Fruit fly (Drosophila melanogaster): ENCODE data around the gene Poxm.

Gene Poxm

DNA sequence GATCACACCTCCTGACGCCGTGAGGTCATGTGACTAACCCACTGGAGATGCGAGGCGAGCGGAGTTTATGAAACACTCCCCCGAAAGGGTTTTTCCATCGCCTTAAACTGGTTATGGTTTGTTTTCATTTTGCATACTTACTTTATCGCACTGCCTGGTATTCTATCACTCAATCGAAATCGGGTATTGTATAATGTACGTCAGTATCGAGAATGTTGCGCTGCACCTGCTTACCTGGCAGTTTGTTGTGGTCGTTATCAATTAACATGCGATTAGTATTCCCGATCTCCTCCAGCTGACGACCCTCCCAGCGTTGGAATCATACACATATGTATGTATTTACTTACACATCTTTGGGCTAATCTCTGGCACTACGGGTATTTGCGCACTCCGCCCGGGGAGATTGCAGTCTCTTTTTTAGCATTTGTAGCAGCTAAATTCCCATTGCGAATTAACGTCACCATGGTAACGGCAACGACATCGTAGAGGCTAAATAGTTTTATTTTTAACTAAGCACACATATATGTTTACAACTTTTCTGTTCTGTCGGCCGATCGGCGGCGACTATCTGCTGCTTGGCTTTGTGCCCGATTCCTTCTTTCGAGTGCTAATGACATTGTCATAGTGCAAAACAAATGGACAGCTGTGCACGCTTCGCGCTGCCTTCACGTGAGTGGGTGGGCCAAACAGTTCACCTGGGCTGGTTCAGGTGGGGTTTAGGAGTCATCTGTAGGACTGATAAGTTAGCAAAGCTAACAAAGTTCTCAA, 19.6 kb upstream of the Poxm start:
- TF ChIP-seq CG8301 (tag; optimal IDR thresholded peaks at IDR 0.05) (no peak), CG12605 (GFP tag; IDR thresholded peaks at IDR 0.05) (no peak; the same call in 1 of the 2 replicates), D1 (tag; optimal IDR thresholded peaks at IDR 0.05) (no peak), CG9948 (tag; optimal IDR thresholded peaks at IDR 0.05) (no peak), CG10348 (GFP tag; IDR thresholded peaks at IDR 0.05) (no peak), Ets98B (GFP tag; IDR thresholded peaks at IDR 0.05) (no peak), CG14655 (GFP tag; optimal IDR thresholded peaks at IDR 0.05) (no peak), CG13204 (GFP tag; optimal IDR thresholded peaks at IDR 0.05) (no peak), CG34367 (tag; optimal IDR thresholded peaks at IDR 0.05) (no peak), EcR (GFP tag; optimal IDR thresholded peaks at IDR 0.05) (no peak), CG32121 (GFP tag; IDR thresholded peaks at IDR 0.05) (no peak; the same call in 1 of the 2 replicates), Pif1A (GFP tag; optimal IDR thresholded peaks at IDR 0.05) (no peak), Pif1B (GFP tag; optimal IDR thresholded peaks at IDR 0.05) (no peak), Snoo (tag; optimal IDR thresholded peaks at IDR 0.05) (no peak), CG4496 (GFP tag; IDR thresholded peaks at IDR 0.05) (no peak), gl (tag; optimal IDR thresholded peaks at IDR 0.05) (no peak), CG8159 (tag; optimal IDR thresholded peaks at IDR 0.05) (no peak), CG17806 (tag; optimal IDR thresholded peaks at IDR 0.05) (no peak), CG15710 (tag; optimal IDR thresholded peaks at IDR 0.05) (no peak), rn (GFP tag; IDR thresholded peaks at IDR 0.05) (no peak)

DNA sequence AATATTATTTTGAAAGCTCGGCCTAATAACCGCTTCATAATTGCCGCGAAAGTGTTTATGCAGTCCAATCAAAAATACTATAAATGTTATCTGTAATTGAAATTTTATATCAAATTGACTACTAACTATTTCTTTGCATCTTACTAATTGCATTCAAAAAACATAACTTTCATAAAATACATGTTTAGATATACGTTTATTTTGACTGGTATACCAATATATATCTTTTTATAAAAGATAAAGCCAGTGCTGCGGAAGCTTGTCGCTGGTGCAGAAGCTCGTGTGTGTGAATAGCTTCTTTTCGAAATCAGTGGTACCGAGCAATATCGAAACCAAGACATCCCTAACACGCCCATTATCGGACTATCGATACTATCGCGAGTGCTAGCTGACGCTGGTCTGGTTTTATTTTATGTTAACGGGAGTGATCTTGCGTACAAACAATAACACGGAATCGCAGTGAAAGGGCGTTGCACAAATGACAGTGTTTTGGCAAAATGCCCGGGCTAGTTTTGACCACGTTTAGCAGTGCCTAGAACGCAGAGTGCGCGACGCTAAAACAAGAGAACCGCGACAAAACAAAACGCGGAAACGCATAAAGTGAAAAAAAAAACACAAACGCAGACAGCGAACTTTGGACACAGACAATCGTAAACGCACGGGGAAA, 16.0 kb upstream of the Poxm start, which contains the start of gene Atg13:
Gene Atg13 (plus strand): TSS at position 367 of the 667 bp plus-strand sequence.
- TF ChIP-seq CG34367 (tag; optimal IDR thresholded peaks at IDR 0.05) (peak; percentile 71), EcR (GFP tag; optimal IDR thresholded peaks at IDR 0.05) (peak; percentile 30), CG13204 (GFP tag; optimal IDR thresholded peaks at IDR 0.05) (no peak), CG32121 (GFP tag; IDR thresholded peaks at IDR 0.05) (peak; percentile 79), CG12605 (GFP tag; IDR thresholded peaks at IDR 0.05) (peak; percentile 87), CG4496 (GFP tag; IDR thresholded peaks at IDR 0.05) (peak; percentile 84), gl (tag; optimal IDR thresholded peaks at IDR 0.05) (peak; percentile 94), CG8301 (tag; optimal IDR thresholded peaks at IDR 0.05) (peak; percentile 83), Pif1A (GFP tag; optimal IDR thresholded peaks at IDR 0.05) (no peak), CG8159 (tag; optimal IDR thresholded peaks at IDR 0.05) (peak; percentile 63), rn (GFP tag; IDR thresholded peaks at IDR 0.05) (no peak), CG10348 (GFP tag; IDR thresholded peaks at IDR 0.05) (no peak), Snoo (tag; optimal IDR thresholded peaks at IDR 0.05) (peak; percentile 50), CG14655 (GFP tag; optimal IDR thresholded peaks at IDR 0.05) (no peak), Ets98B (GFP tag; IDR thresholded peaks at IDR 0.05) (peak; percentile 71), CG15710 (tag; optimal IDR thresholded peaks at IDR 0.05) (peak; percentile 42), CG9948 (tag; optimal IDR thresholded peaks at IDR 0.05) (peak; percentile 2), fd96Ca (GFP tag; IDR thresholded peaks at IDR 0.05) (peak; percentile 66; the same call in 2 of the 3 replicates), D1 (tag; optimal IDR thresholded peaks at IDR 0.05) (no peak), CG17806 (tag; optimal IDR thresholded peaks at IDR 0.05) (peak; percentile 45), Pif1B (GFP tag; optimal IDR thresholded peaks at IDR 0.05) (no peak)

DNA sequence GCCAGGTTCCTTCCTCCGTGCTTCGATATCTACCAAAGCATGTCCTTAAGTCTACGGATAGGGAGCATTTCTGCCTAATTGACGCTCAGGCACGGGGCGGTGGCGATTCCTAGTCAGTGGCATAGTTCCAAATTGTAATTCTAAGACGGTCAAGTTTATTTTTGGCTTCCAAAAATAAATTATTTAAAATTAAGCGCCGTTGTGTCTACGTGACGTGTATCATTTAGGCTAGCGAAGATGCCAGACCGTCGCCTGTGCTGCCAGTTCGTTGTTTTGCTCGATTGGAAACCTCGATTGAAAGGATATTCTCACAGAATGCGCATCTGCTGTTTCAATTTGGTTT, 15.5 kb upstream of the Poxm start:
- TF ChIP-seq CG8301 (tag; optimal IDR thresholded peaks at IDR 0.05): no peak
- no peak for TF ChIP-seq EcR (GFP tag; optimal IDR thresholded peaks at IDR 0.05)
- TF ChIP-seq Pif1A (GFP tag; optimal IDR thresholded peaks at IDR 0.05): no peak
- no peak for TF ChIP-seq Pif1B (GFP tag; optimal IDR thresholded peaks at IDR 0.05)
- TF ChIP-seq rn (GFP tag; IDR thresholded peaks at IDR 0.05): no peak
- no peak for TF ChIP-seq CG4496 (GFP tag; IDR thresholded peaks at IDR 0.05)
- no peak for TF ChIP-seq CG34367 (tag; optimal IDR thresholded peaks at IDR 0.05)
- no peak for TF ChIP-seq gl (tag; optimal IDR thresholded peaks at IDR 0.05)
- TF ChIP-seq CG14655 (GFP tag; optimal IDR thresholded peaks at IDR 0.05): no peak
- TF ChIP-seq CG13204 (GFP tag; optimal IDR thresholded peaks at IDR 0.05): no peak
- no peak for TF ChIP-seq CG12605 (GFP tag; IDR thresholded peaks at IDR 0.05)
- TF ChIP-seq Ets98B (GFP tag; IDR thresholded peaks at IDR 0.05): no peak
- TF ChIP-seq CG17806 (tag; optimal IDR thresholded peaks at IDR 0.05): no peak
- no peak for TF ChIP-seq CG32121 (GFP tag; IDR thresholded peaks at IDR 0.05)
- TF ChIP-seq CG15710 (tag; optimal IDR thresholded peaks at IDR 0.05): no peak
- TF ChIP-seq CG10348 (GFP tag; IDR thresholded peaks at IDR 0.05): no peak
- no peak for TF ChIP-seq Snoo (tag; optimal IDR thresholded peaks at IDR 0.05)
- no peak for TF ChIP-seq D1 (tag; optimal IDR thresholded peaks at IDR 0.05)
- no peak for TF ChIP-seq CG9948 (tag; optimal IDR thresholded peaks at IDR 0.05)
- TF ChIP-seq fd96Ca (GFP tag; IDR thresholded peaks at IDR 0.05): no peak

DNA sequence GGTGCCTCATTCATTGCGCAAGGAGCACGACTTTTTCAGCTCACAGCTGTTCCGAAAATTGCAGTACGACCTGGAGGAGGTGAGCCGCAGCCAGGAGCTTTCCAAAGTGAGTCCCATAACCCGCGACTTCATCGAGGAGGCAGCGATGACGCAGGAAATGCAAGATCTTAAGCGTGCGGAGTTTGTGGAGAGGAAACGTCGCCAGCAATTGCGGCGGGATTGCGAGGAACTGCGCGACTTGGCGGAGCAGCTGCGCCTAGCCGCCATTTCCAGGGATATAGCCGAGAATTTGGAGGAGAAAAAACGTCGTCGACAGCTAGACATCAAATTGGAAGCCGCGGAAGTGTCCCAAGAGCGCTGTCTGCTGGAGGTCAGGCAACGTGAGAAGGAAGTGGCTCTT, 14.2 kb upstream of the Poxm start:
- TF ChIP-seq CG10348 (GFP tag; IDR thresholded peaks at IDR 0.05) (no peak), Pif1A (GFP tag; optimal IDR thresholded peaks at IDR 0.05) (no peak), EcR (GFP tag; optimal IDR thresholded peaks at IDR 0.05) (no peak), CG34367 (tag; optimal IDR thresholded peaks at IDR 0.05) (no peak), CG4496 (GFP tag; IDR thresholded peaks at IDR 0.05) (no peak), CG8301 (tag; optimal IDR thresholded peaks at IDR 0.05) (no peak), Ets98B (GFP tag; IDR thresholded peaks at IDR 0.05) (no peak), CG9948 (tag; optimal IDR thresholded peaks at IDR 0.05) (no peak), CG32121 (GFP tag; IDR thresholded peaks at IDR 0.05) (no peak), CG8159 (tag; optimal IDR thresholded peaks at IDR 0.05) (no peak), fd96Ca (GFP tag; IDR thresholded peaks at IDR 0.05) (no peak)

DNA sequence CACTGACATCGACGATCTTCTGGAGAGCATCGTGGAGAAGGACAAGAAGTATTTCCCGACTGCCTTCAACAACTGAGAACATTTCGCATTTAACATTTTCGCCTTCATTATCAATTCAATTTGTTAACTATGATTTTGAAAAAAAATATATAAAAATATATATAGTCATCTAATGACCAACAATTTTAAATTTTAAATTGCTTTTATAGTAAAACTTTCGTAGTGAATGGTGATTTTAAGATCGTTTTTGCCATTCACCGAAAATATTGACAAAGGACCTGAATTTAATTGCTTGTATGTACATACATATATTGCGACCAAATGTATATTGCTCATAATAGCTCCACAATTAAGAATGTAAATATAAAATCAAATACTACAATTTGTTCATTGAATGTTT, 13.7 kb upstream of the Poxm start, which contains the start of gene CG7352:
Gene CG7352 (plus strand): TSS at position 301 of the 400 bp plus-strand sequence.
- TF ChIP-seq CG14655 (GFP tag; optimal IDR thresholded peaks at IDR 0.05) (no peak), CG34367 (tag; optimal IDR thresholded peaks at IDR 0.05) (no peak), CG17806 (tag; optimal IDR thresholded peaks at IDR 0.05) (no peak), Pif1A (GFP tag; optimal IDR thresholded peaks at IDR 0.05) (no peak), EcR (GFP tag; optimal IDR thresholded peaks at IDR 0.05) (no peak), CG12605 (GFP tag; IDR thresholded peaks at IDR 0.05) (no peak)
